Fruit fly (Drosophila melanogaster) whole organism, adult: ENCODE data around the gene S6k.

Source experiments
- CG11617 ChIP-seq: fragments of 200-800 bp; sonication (Bioruptor generic); optimal IDR thresholded peaks from 2 replicates; lab custom pipeline; 2017; ENCODE audit warnings: mild to moderate bottlenecking, missing biosample characterization, missing genetic modification reagents, missing genetic modification characterization
- CG12768 ChIP-seq: fragments of 200-800 bp; sonication (Bioruptor generic); optimal IDR thresholded peaks from 2 replicates; lab custom pipeline; 2017; ENCODE audit warnings: missing biosample characterization, missing genetic modification characterization, mild to moderate bottlenecking, moderate library complexity, missing genetic modification reagents
- CG14711 ChIP-seq: fragments of 200-800 bp; sonication (Bioruptor generic); optimal IDR thresholded peaks from 2 replicates; lab custom pipeline; 2018; ENCODE audit warnings: missing biosample characterization, mild to moderate bottlenecking, missing genetic modification characterization, moderate library complexity
- CG1620 ChIP-seq: fragments of 200-800 bp; sonication (Bioruptor generic); optimal IDR thresholded peaks from 2 replicates; lab custom pipeline; 2016; ENCODE audit warnings: missing biosample characterization, missing genetic modification characterization
- CG33017 ChIP-seq: fragments of 200-800 bp; sonication (Bioruptor generic); optimal IDR thresholded peaks from 2 replicates; lab custom pipeline; 2018; ENCODE audit warnings: missing biosample characterization, mild to moderate bottlenecking, missing genetic modification characterization, moderate library complexity
- CG5204 ChIP-seq: fragments of 200-800 bp; sonication (Bioruptor generic); optimal IDR thresholded peaks from 2 replicates; lab custom pipeline; 2016; ENCODE audit warnings: missing biosample characterization, missing genetic modification characterization
- CG7045 ChIP-seq: fragments of 200-800 bp; sonication (Bioruptor generic); optimal IDR thresholded peaks from 2 replicates; lab custom pipeline; 2017; ENCODE audit warnings: missing biosample characterization, mild to moderate bottlenecking, missing genetic modification characterization
- CG7101 ChIP-seq: fragments of 200-800 bp; sonication (Bioruptor generic); optimal IDR thresholded peaks from 2 replicates; lab custom pipeline; 2018; ENCODE audit warnings: missing biosample characterization, mild to moderate bottlenecking, missing genetic modification characterization, moderate library complexity
- Clk ChIP-seq: fragments of 200-800 bp; sonication (Bioruptor generic); optimal IDR thresholded peaks from 2 replicates; lab custom pipeline; 2017; ENCODE audit warnings: missing biosample characterization, missing genetic modification characterization
- Crg-1 ChIP-seq: fragments of 200-800 bp; sonication (Bioruptor generic); optimal IDR thresholded peaks from 2 replicates; lab custom pipeline; 2016; ENCODE audit warnings: missing biosample characterization, missing genetic modification characterization
- Hr96 ChIP-seq: fragments of 200-800 bp; sonication (Bioruptor generic); optimal IDR thresholded peaks from 2 replicates; lab custom pipeline; 2016; ENCODE audit warnings: missing biosample characterization, missing genetic modification characterization
- Mnt ChIP-seq: fragments of 200-800 bp; sonication (Bioruptor generic); optimal IDR thresholded peaks from 2 replicates; lab custom pipeline; 2016; ENCODE audit warnings: missing biosample characterization, mild to moderate bottlenecking, missing genetic modification characterization
- bab1 ChIP-seq: fragments of 200-800 bp; sonication (Bioruptor generic); optimal IDR thresholded peaks from 3 replicates; lab custom pipeline; 2019; ENCODE audit warnings: missing biosample characterization, mild to moderate bottlenecking, missing genetic modification characterization, moderate library complexity
- cic ChIP-seq: fragments of 200-800 bp; sonication (Bioruptor generic); optimal IDR thresholded peaks from 2 replicates; lab custom pipeline; 2017; ENCODE audit warnings: missing biosample characterization, mild to moderate bottlenecking, missing genetic modification characterization, moderate library complexity
- cnc ChIP-seq, 2 experiments: fragments of >200 bp; optimal IDR thresholded peaks; 2 replicates each; lab custom pipeline; 2017
- kay ChIP-seq: fragments of 200-800 bp; sonication (Bioruptor generic); peaks from one replicate; lab custom pipeline; 2016; ENCODE audit warnings: missing biosample characterization, missing genetic modification characterization, borderline replicate concordance
- ovo ChIP-seq: fragments of 200-800 bp; sonication (Bioruptor generic); optimal IDR thresholded peaks from 2 replicates; lab custom pipeline; 2016; ENCODE audit warnings: missing biosample characterization, missing genetic modification characterization
- pad ChIP-seq: fragments of 200-800 bp; sonication (Bioruptor generic); optimal IDR thresholded peaks from 3 replicates; lab custom pipeline; 2017; ENCODE audit warnings: missing biosample characterization, missing genetic modification characterization, mild to moderate bottlenecking, moderate library complexity, missing genetic modification reagents
- tj ChIP-seq: fragments of 200-800 bp; sonication (Bioruptor generic); optimal IDR thresholded peaks from 3 replicates; lab custom pipeline; 2017; ENCODE audit warnings: missing biosample characterization, mild to moderate bottlenecking, missing genetic modification characterization, moderate library complexity
- toe ChIP-seq: fragments of 200-800 bp; sonication (Bioruptor generic); optimal IDR thresholded peaks from 2 replicates; lab custom pipeline; 2016; ENCODE audit warnings: missing biosample characterization, missing genetic modification characterization

S6k gene

DNA sequence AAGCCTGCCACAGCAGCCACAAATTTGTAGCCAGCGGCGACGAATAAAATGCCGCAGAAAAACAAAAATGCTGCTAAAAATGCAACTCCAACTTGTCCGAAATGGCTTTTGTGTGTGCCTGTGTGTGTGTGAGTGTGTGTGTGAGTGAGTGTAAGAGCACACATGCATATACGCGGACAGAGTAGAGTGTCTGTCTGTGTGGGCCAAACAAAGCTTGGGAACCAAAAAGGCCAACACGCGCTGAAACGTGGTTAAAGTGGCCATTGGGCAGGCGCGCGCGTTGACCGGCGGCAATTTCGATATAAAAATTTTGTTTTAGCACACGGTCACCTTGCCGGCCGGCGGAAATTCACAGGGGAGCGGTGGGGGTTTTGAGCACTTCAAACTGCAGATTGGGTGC lies 24.7 kb upstream of the S6k start:
- TF ChIP-seq CG12768 = no peak
- no peak for TF ChIP-seq Clk
- TF ChIP-seq ovo = no peak
- no peak for TF ChIP-seq Crg-1 (GFP tag; lab: Kevin White, UChicago)

DNA sequence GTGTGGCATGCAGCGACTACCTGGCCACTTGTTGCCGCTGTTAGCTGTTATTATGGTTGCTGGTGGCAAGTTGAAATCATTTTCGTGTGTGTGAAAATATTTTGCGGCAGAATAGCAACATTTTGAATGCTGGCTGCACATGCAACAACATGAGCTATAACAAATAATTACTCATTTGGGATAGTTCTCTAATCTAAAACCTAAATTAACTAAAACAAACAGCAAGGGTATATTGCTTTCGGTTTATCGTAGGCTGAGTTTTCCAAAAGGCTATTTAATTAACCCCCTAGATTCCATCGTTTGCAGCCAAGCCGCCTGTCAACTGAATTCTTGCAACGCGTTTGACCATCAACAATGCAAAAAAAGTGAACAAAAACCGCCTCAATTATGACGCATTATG lies 24.1 kb upstream of the S6k start:
- TF ChIP-seq tj (GFP tag; lab: Kevin White, UChicago) (no peak), cic (GFP tag; lab: Kevin White, UChicago) (no peak), Mnt (GFP tag; lab: Kevin White, UChicago) (no peak), Clk (no peak), pad (GFP tag; lab: Kevin White, UChicago) (no peak), CG7045 (no peak), CG33017 (tag; lab: Kevin White, UChicago) (no peak)

DNA sequence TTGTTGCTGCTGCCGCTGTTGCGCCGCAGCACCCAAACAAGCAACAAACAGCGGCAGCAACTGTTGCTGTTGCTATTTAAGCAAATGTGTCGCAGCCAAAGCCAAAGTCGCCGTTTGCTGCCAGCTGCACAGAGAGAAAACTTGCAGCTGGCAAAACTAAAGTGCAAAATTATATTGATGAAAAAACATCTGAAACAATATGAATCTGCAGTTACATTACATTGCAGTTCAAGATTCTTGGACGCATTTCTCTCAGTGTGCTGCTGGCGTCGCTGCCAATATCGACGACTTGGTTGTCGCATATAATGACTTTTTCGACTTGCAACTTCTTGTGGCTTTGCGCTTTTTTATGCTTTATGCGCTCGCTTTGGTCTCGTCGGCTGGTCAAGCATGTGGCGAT lies 23.5 kb upstream of the S6k start:
- TF ChIP-seq Mnt (GFP tag; lab: Kevin White, UChicago) (no peak), CG11617 (GFP tag; lab: Kevin White, UChicago) (no peak), kay (GFP tag; lab: Kevin White, UChicago) (no peak), toe (GFP tag; lab: Kevin White, UChicago) (no peak), bab1 (GFP tag; lab: Kevin White, UChicago) (no peak), CG14711 (tag; lab: Kevin White, UChicago) (no peak), CG1620 (GFP tag; lab: Kevin White, UChicago) (no peak), cic (GFP tag; lab: Kevin White, UChicago) (no peak), CG33017 (tag; lab: Kevin White, UChicago) (no peak), CG5204 (no peak), CG12768 (no peak), ovo (no peak), Clk (no peak), CG7045 (no peak), cnc (optimal IDR thresholded peaks at IDR 0.05; lab: Kevin White, UChicago) (no peak), tj (GFP tag; lab: Kevin White, UChicago) (no peak), pad (GFP tag; lab: Kevin White, UChicago) (no peak), CG7101 (tag; lab: Kevin White, UChicago) (no peak), Hr96 (GFP tag; lab: Kevin White, UChicago) (no peak), Crg-1 (GFP tag; lab: Kevin White, UChicago) (no peak)

DNA sequence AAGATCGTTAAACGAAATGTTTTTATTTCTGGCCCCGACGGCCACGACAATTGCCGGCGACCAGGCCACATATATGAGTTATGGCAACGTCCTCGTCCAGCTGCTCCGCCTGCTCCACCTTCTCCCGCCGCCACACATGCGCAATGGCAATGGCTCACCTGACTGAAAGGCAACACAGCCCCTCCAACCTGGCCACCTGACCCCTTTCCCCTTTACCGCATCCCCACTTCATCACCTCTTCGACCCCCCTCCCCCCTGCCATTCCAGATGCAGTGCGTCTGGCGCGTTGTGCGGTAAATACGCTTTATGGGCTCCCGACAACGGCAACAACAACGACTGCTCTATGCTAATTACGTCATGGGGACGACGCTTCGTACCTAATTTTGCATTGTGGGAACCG lies 23.0 kb upstream of the S6k start:
- TF ChIP-seq cnc (optimal IDR thresholded peaks at IDR 0.05; lab: Kevin White, UChicago) (no peak), CG5204 (no peak)

DNA sequence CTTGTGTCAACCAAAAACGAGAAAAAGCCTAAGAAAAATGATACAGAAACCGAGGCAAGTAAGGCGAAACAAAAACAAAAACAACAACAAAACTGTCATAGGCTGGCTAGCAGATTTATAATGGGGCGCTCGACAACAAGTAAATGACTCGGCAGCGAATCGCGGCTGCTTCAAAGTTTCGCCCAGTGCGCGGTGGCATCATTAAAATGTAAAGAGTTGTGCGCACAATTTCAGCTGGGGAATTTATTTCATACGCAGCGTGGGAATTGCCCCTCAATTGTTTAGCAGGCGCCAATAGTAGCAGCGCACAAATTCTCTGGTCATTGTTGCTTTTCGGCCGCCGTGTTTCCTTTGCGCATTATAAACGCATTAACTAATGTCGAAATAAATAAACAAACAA lies 21.2 kb upstream of the S6k start:
- TF ChIP-seq toe (GFP tag; lab: Kevin White, UChicago) = no peak

DNA sequence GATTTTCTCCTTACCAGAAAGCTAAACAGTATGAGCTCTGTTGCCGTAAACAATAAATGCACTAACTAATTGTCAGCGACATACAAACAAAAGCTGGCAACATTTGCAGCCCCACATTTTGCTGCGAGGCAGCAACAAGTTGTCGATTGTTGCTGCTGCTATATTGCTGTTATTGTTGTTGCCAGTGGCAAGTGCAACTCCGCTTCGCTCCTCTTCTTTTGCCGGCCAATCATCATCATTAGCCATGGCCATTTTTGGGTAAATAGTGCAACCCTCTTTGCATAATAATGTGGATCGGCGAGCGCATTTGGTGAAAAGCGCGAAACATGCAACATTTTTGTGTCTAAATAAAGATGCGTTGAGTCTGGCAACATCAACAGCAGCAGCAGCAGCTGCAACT lies 19.9 kb upstream of the S6k start:
- no peak for TF ChIP-seq CG5204
- TF ChIP-seq kay (GFP tag; lab: Kevin White, UChicago) = no peak
- TF ChIP-seq toe (GFP tag; lab: Kevin White, UChicago) = no peak
- no peak for TF ChIP-seq ovo
- no peak for TF ChIP-seq Clk
- no peak for TF ChIP-seq cnc (optimal IDR thresholded peaks at IDR 0.05; lab: Kevin White, UChicago)
- TF ChIP-seq CG7045 = no peak
- TF ChIP-seq cic (GFP tag; lab: Kevin White, UChicago) = no peak
- no peak for TF ChIP-seq Mnt (GFP tag; lab: Kevin White, UChicago)

DNA sequence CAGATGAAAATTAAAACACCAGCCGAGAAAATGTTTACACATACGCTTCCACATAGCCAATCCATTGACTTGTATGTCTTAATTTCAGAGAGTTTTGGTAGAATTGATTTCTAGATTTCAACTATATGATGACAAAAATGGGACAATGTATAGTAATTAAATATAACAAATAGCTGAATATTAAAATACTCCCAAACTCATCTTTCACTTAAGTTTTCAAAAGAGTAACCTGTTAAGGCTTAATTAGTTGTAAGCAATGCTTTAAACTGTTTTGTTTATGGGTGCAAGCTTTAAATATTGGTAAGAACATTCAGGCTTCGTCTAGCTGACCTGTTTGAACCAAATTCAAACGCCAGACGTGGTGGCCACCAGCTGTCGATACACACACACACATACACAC lies 18.0 kb upstream of the S6k start:
- TF ChIP-seq CG1620 (GFP tag; lab: Kevin White, UChicago) = no peak
- no peak for TF ChIP-seq CG14711 (tag; lab: Kevin White, UChicago)

DNA sequence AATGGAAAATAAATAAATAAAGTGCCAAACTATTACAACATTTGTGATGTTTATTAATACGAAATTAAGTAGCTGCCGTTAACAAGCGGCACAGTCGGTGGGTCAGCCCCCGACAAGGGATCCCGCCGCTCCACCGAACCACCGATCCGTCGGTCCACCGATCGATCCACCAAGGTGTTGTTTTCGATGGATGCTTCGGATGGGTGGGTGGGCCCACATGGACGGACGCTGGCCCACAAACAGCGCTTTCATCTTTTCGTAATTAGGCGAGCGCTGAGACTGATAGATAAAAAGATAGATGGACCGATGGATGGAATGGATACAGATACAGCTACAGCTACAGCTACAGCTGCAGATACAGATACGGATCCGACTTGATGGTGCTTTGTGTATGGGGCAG lies 17.5 kb upstream of the S6k start:
- TF ChIP-seq bab1 (GFP tag; lab: Kevin White, UChicago) = no peak
- no peak for TF ChIP-seq CG5204
- TF ChIP-seq kay (GFP tag; lab: Kevin White, UChicago) = no peak
- no peak for TF ChIP-seq tj (GFP tag; lab: Kevin White, UChicago)
- TF ChIP-seq Hr96 (GFP tag; lab: Kevin White, UChicago) = no peak
- TF ChIP-seq CG12768 = no peak
- no peak for TF ChIP-seq toe (GFP tag; lab: Kevin White, UChicago)
- TF ChIP-seq CG7045 = no peak
- no peak for TF ChIP-seq cnc (optimal IDR thresholded peaks at IDR 0.05; lab: Kevin White, UChicago)
- TF ChIP-seq CG1620 (GFP tag; lab: Kevin White, UChicago) = no peak
- TF ChIP-seq CG7101 (tag; lab: Kevin White, UChicago) = no peak

DNA sequence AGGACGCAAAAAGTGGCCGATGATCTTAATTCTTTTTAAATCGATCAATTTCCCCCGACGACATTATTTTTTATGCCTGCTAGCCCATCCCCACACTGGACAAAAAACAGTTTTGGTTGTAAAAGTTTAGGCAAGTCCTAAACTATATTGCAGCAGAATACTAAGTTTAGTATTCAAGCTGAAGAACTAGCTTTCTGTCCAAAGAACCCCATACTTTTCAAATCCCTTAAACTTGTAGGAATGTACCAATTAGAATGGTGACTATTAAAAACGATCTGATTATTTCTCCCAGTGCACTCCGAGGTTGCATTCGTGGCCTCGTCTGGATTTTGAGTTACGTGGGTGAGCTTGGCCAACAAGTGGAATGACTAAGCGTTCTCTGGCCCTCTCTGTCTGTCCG lies 14.8 kb upstream of the S6k start:
- TF ChIP-seq bab1 (GFP tag; lab: Kevin White, UChicago) (no peak), CG12768 (no peak), CG7101 (tag; lab: Kevin White, UChicago) (no peak), kay (GFP tag; lab: Kevin White, UChicago) (no peak), Clk (no peak), CG7045 (no peak), CG5204 (no peak), CG11617 (GFP tag; lab: Kevin White, UChicago) (no peak), ovo (no peak), Hr96 (GFP tag; lab: Kevin White, UChicago) (no peak), CG33017 (tag; lab: Kevin White, UChicago) (no peak), tj (GFP tag; lab: Kevin White, UChicago) (no peak), Mnt (GFP tag; lab: Kevin White, UChicago) (no peak), Crg-1 (GFP tag; lab: Kevin White, UChicago) (no peak), CG14711 (tag; lab: Kevin White, UChicago) (no peak)
